Fruit fly (Drosophila melanogaster): Measurements from ENCODE around the gene CG6565.
A peak's percentile ranks its signal among the peaks of the same experiment; 100 is the strongest.

CG6565 gene

DNA sequence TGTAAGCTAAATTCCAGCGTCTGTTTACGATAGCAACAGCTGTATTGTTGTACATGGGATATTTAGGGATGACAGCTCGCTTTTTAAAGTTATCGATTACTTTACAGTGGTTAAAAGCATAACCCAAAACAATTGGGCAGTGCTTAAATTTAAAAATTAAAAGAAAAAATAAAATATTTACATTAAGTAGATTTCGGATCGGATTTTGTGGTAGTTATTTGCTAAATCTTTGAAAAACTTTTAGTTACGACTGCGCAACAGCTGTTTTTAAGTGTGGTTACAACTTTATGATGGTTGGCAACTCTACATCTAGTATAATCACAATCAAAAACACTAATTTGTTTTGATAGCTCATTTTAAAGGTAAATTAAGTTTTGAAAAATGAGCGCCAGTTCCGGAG lies 13.4 kb downstream of the CG6565 start, which contains the start of the genes Ing5 and CG7099:
TSS of gene Ing5 (minus strand) at position 58 of the 400 bp plus-strand sequence.
TSS of gene CG7099 (plus strand) at position 317 of the 400 bp plus-strand sequence.
- TF ChIP-seq Hr39 (optimal IDR thresholded peaks at IDR 0.05) (no peak), C15 (GFP tag; IDR thresholded peaks at IDR 0.05) (peak; percentile 94), CG10209 (GFP tag; optimal IDR thresholded peaks at IDR 0.05) (peak; percentile 95), CG13424 (tag; optimal IDR thresholded peaks at IDR 0.05) (peak; percentile 97), Meics (GFP tag; optimal IDR thresholded peaks at IDR 0.05) (peak; percentile 95), repo (GFP tag; optimal IDR thresholded peaks at IDR 0.05) (peak; percentile 71), CG6689 (GFP tag; IDR thresholded peaks at IDR 0.05) (peak; percentile 96), fu2 (GFP tag; optimal IDR thresholded peaks at IDR 0.05) (peak; percentile 82), CG7786 (GFP tag; optimal IDR thresholded peaks at IDR 0.05) (peak; percentile 86), h (optimal IDR thresholded peaks at IDR 0.05) (no peak), exex (tag; optimal IDR thresholded peaks at IDR 0.05) (peak; percentile 97), ken (GFP tag; IDR thresholded peaks at IDR 0.05) (peak; percentile 97), inv (GFP tag; IDR thresholded peaks at IDR 0.05; ENCODE audit: partially characterized antibody) (peak; percentile 56), CG3407 (GFP tag; optimal IDR thresholded peaks at IDR 0.05) (peak; percentile 92), gro (GFP tag; optimal IDR thresholded peaks at IDR 0.05) (peak; percentile 91), CG17361 (GFP tag; IDR thresholded peaks at IDR 0.05) (peak; percentile 97), CG6175 (GFP tag; IDR thresholded peaks at IDR 0.05) (peak; percentile 90), Atf6 (GFP tag; IDR thresholded peaks at IDR 0.05) (peak; percentile 96), CTCF (GFP tag; optimal IDR thresholded peaks at IDR 0.05) (peak; percentile 60), Stat92E (GFP tag; optimal IDR thresholded peaks at IDR 0.05) (peak in 1 of 3 experiments; percentile 71), CG30020 (tag; optimal IDR thresholded peaks at IDR 0.05) (peak; percentile 87), CG7271 (tag; optimal IDR thresholded peaks at IDR 0.05) (peak; percentile 89), trh (GFP tag; optimal IDR thresholded peaks at IDR 0.05) (peak; percentile 92), jing (GFP tag; optimal IDR thresholded peaks at IDR 0.05) (peak; percentile 89), E2f1 (GFP tag; IDR thresholded peaks at IDR 0.05) (peak; percentile 96), CG15514 (GFP tag; optimal IDR thresholded peaks at IDR 0.05) (peak; percentile 92), tio (GFP tag; optimal IDR thresholded peaks at IDR 0.05) (peak; percentile 96), Dll (GFP tag; IDR thresholded peaks at IDR 0.05; ENCODE audit: partially characterized antibody) (peak; percentile 77), ham (GFP tag; IDR thresholded peaks at IDR 0.05) (peak; percentile 77; the same call in 1 of the 2 replicates), NC2α (GFP tag; optimal IDR thresholded peaks at IDR 0.05) (peak; percentile 70), btn (GFP tag; optimal IDR thresholded peaks at IDR 0.05) (peak; percentile 61), CG1602 (GFP tag; optimal IDR thresholded peaks at IDR 0.05) (peak; percentile 98), CG15479 (GFP tag; optimal IDR thresholded peaks at IDR 0.05) (peak; percentile 36), CG9932 (GFP tag; IDR thresholded peaks at IDR 0.05) (peak; percentile 99), crp (GFP tag; optimal IDR thresholded peaks at IDR 0.05) (peak; percentile 70 to 88), CG7372 (GFP tag; IDR thresholded peaks at IDR 0.05) (peak; percentile 96), CG3838 (GFP tag; optimal IDR thresholded peaks at IDR 0.05) (peak; percentile 87), CG42726 (GFP tag; IDR thresholded peaks at IDR 0.05; ENCODE audit: partially characterized antibody) (0 out of 2 replicates have a peak, but pooled peaks have one; percentile 48), Lim3 (GFP tag; IDR thresholded peaks at IDR 0.05) (peak; percentile 88), CG8089 (GFP tag; optimal IDR thresholded peaks at IDR 0.05) (peak; percentile 77), az2 (GFP tag; optimal IDR thresholded peaks at IDR 0.05) (peak; percentile 97), seq (GFP tag; IDR thresholded peaks at IDR 0.05) (peak; percentile 92), ro (GFP tag; IDR thresholded peaks at IDR 0.05) (peak; percentile 90), Dp (GFP tag; optimal IDR thresholded peaks at IDR 0.05) (peak; percentile 50), nom (GFP tag; optimal IDR thresholded peaks at IDR 0.05) (peak; percentile 82), Chrac-16 (GFP tag; optimal IDR thresholded peaks at IDR 0.05) (peak; percentile 97), Poxn (GFP tag; IDR thresholded peaks at IDR 0.05) (peak; percentile 90), Sry-β (GFP tag; optimal IDR thresholded peaks at IDR 0.05) (peak; percentile 67), CG1024 (GFP tag; IDR thresholded peaks at IDR 0.05) (peak; percentile 92), CG8478 (optimal IDR thresholded peaks at IDR 0.05) (no peak), CG12104 (GFP tag; optimal IDR thresholded peaks at IDR 0.05) (peak; percentile 94), wdn (GFP tag; IDR thresholded peaks at IDR 0.05) (peak; percentile 92), tx (GFP tag; optimal IDR thresholded peaks at IDR 0.05) (peak; percentile 88)
